Fruit fly (Drosophila melanogaster) S2 (cell line): ENCODE data around the gene PQBP1.

Source experiments
- CG8478 ChIP-seq: fragments of >200 bp; optimal IDR thresholded peaks from 2 replicates; lab custom pipeline; 2018
- CTCF ChIP-seq, 2 experiments: fragments of >200 bp; optimal IDR thresholded peaks; 2 replicates each; lab custom pipeline; 2018

DNA sequence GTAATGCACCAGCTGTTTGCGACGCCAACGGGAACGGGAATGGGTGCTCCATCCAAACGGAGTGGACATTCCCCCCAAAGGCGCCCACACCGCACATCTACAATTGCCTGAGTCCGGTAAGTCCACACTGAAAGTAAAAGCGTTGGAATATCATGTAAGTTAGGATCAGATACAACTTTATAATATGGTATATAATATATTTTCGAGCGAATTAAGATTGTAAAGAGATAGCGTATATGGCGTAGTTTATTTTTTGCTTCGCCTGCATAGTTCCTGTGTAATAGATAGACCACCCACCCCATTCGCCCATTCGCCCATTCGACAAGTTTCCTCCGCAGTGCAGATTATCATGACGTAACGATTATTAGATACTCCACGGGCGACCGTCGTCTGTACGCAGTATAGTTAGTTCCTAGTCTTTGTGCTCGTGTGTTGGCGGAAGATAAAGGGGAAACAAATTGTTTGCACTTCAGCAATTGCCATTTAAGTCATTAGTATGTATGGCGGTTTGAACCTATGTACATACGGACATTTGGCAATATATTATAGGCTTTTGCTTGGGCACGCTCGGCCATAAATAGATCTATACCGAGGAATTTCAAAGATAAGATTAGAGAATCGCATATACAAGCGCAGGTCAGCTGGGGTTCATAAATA, 14.0 kb upstream of the PQBP1 start:
- no peak for TF ChIP-seq CTCF (optimal IDR thresholded peaks at IDR 0.05; lab: Kevin White, UChicago)
- TF ChIP-seq CG8478 (lab: Kevin White, UChicago): no peak
